Fruit fly (Drosophila melanogaster) whole organism, embryonic: ENCODE data around the gene CG12012.

Experiments used
- BEAF-32 ChIP-seq: fragments of 200-800 bp; sonication (Bioruptor generic); optimal IDR thresholded peaks from 3 replicates; lab custom pipeline; 2017; ENCODE audit warnings: missing biosample characterization, missing genetic modification characterization, mild to moderate bottlenecking, moderate library complexity, missing genetic modification reagents
- Bdp1 ChIP-seq: fragments of 200-800 bp; sonication (Bioruptor generic); optimal IDR thresholded peaks from 3 replicates; lab custom pipeline; 2016; ENCODE audit warnings: missing biosample characterization, missing genetic modification characterization
- BtbVII ChIP-seq: fragments of 200-800 bp; sonication (Bioruptor generic); optimal IDR thresholded peaks from 3 replicates; lab custom pipeline; 2017; ENCODE audit warnings: missing biosample characterization, mild to moderate bottlenecking, missing genetic modification characterization
- CG10267 ChIP-seq: fragments of 200-800 bp; sonication (Bioruptor generic); optimal IDR thresholded peaks from 2 replicates; lab custom pipeline; 2018; ENCODE audit warnings: missing biosample characterization, mild to moderate bottlenecking, missing genetic modification characterization, moderate library complexity
- CG10462 ChIP-seq: fragments of 200-800 bp; sonication (Bioruptor generic); optimal IDR thresholded peaks from 2 replicates; lab custom pipeline; 2016; ENCODE audit warnings: missing biosample characterization, missing genetic modification characterization
- CG10979 ChIP-seq: fragments of 200-800 bp; sonication (Bioruptor generic); optimal IDR thresholded peaks from 2 replicates; lab custom pipeline; 2018; ENCODE audit warnings: missing biosample characterization, mild to moderate bottlenecking, missing genetic modification characterization, moderate library complexity
- CG11504 ChIP-seq: fragments of 200-800 bp; sonication (Bioruptor generic); optimal IDR thresholded peaks from 3 replicates; lab custom pipeline; 2019; ENCODE audit warnings: missing biosample characterization, mild to moderate bottlenecking, missing genetic modification characterization, moderate library complexity
- CG12104 ChIP-seq: fragments of 200-800 bp; sonication (Bioruptor generic); optimal IDR thresholded peaks from 3 replicates; lab custom pipeline; 2016; ENCODE audit warnings: missing biosample characterization, missing genetic modification characterization
- CG12219 ChIP-seq: fragments of 200-800 bp; sonication (Bioruptor generic); optimal IDR thresholded peaks from 3 replicates; lab custom pipeline; 2018; ENCODE audit warnings: missing biosample characterization, mild to moderate bottlenecking, missing genetic modification characterization
- CG12236 ChIP-seq: fragments of 200-800 bp; sonication (Bioruptor generic); optimal IDR thresholded peaks from 2 replicates; lab custom pipeline; 2016; ENCODE audit warnings: missing biosample characterization, missing genetic modification characterization
- CG12659 ChIP-seq: fragments of 200-800 bp; sonication (Bioruptor generic); optimal IDR thresholded peaks from 3 replicates; lab custom pipeline; 2017; ENCODE audit warnings: mild to moderate bottlenecking, missing biosample characterization, missing genetic modification reagents, missing genetic modification characterization
- CG12769 ChIP-seq: fragments of 200-800 bp; sonication (Bioruptor generic); optimal IDR thresholded peaks from 2 replicates; lab custom pipeline; 2019; ENCODE audit warnings: missing biosample characterization, mild to moderate bottlenecking, missing genetic modification characterization, moderate library complexity
- CG13624 ChIP-seq: fragments of 200-800 bp; sonication (Bioruptor generic); optimal IDR thresholded peaks from 2 replicates; lab custom pipeline; 2016; ENCODE audit warnings: missing biosample characterization, missing genetic modification characterization
- CG13894 ChIP-seq: fragments of 200-800 bp; sonication (Bioruptor generic); optimal IDR thresholded peaks from 3 replicates; lab custom pipeline; 2018; ENCODE audit warnings: missing biosample characterization, mild to moderate bottlenecking, missing genetic modification characterization, moderate library complexity
- CG14050 ChIP-seq: fragments of 200-800 bp; sonication (Bioruptor generic); IDR thresholded peaks from 3 replicates; pipeline ENCODE4 v1.3.6; 2022; ENCODE audit warnings: missing biosample characterization, missing genetic modification characterization
- CG17186 ChIP-seq: fragments of 200-800 bp; sonication (Bioruptor generic); optimal IDR thresholded peaks from 3 replicates; lab custom pipeline; 2017; ENCODE audit warnings: missing biosample characterization, missing genetic modification reagents, missing genetic modification characterization
- CG17385 ChIP-seq: fragments of 200-800 bp; sonication (Bioruptor generic); optimal IDR thresholded peaks from 3 replicates; lab custom pipeline; 2018; ENCODE audit warnings: missing biosample characterization, mild to moderate bottlenecking, missing genetic modification characterization
- CG17829 ChIP-seq: fragments of 200-800 bp; optimal IDR thresholded peaks from 2 replicates; lab custom pipeline; 2019; ENCODE audit warnings: missing biosample characterization, mild to moderate bottlenecking, missing genetic modification characterization, moderate library complexity
- CG17912 ChIP-seq: fragments of 200-800 bp; sonication (Bioruptor generic); optimal IDR thresholded peaks from 2 replicates; lab custom pipeline; 2018; ENCODE audit warnings: missing biosample characterization, mild to moderate bottlenecking, missing genetic modification characterization
- CG18764 ChIP-seq: fragments of 200-800 bp; sonication (Bioruptor generic); optimal IDR thresholded peaks from 3 replicates; lab custom pipeline; 2016; ENCODE audit warnings: missing biosample characterization, missing genetic modification characterization
- CG32767 ChIP-seq: fragments of 200-800 bp; sonication (Bioruptor generic); IDR thresholded peaks from 2 replicates; pipeline ENCODE4 v1.3.6; 2022; ENCODE audit warnings: missing biosample characterization, missing genetic modification characterization
- CG3726 ChIP-seq: fragments of 200-800 bp; sonication (Bioruptor generic); IDR thresholded peaks from 3 replicates; pipeline ENCODE4, ENCODE4 v1.3.6; 2022; ENCODE audit warnings: missing biosample characterization, missing genetic modification characterization
- CG3838 ChIP-seq: fragments of 200-800 bp; sonication (Bioruptor generic); optimal IDR thresholded peaks from 3 replicates; lab custom pipeline; 2016; ENCODE audit warnings: missing biosample characterization, missing genetic modification characterization
- CG6175 ChIP-seq: fragments of 200-800 bp; sonication (Bioruptor generic); IDR thresholded peaks from 3 replicates; pipeline ENCODE4 v1.3.6; 2022; ENCODE audit warnings: missing biosample characterization, missing genetic modification characterization
- CG7839 ChIP-seq: fragments of 200-800 bp; sonication (Bioruptor generic); optimal IDR thresholded peaks from 3 replicates; lab custom pipeline; 2018; ENCODE audit warnings: missing biosample characterization, mild to moderate bottlenecking, missing genetic modification characterization, moderate library complexity
- CG8281 ChIP-seq: fragments of 200-800 bp; sonication (Bioruptor generic); optimal IDR thresholded peaks from 2 replicates; lab custom pipeline; 2018; ENCODE audit warnings: missing biosample characterization, mild to moderate bottlenecking, missing genetic modification characterization, moderate library complexity
- CG8388 ChIP-seq: fragments of 200-800 bp; sonication (Bioruptor generic); optimal IDR thresholded peaks from 2 replicates; lab custom pipeline; 2019; ENCODE audit warnings: missing biosample characterization, mild to moderate bottlenecking, missing genetic modification characterization, moderate library complexity
- CoRest ChIP-seq: fragments of 200-800 bp; sonication (Bioruptor generic); optimal IDR thresholded peaks from 3 replicates; lab custom pipeline; 2018; ENCODE audit warnings: missing biosample characterization, mild to moderate bottlenecking, missing genetic modification characterization, moderate library complexity
- E2f1 ChIP-seq: fragments of 200-800 bp; sonication (Bioruptor generic); IDR thresholded peaks from 2 replicates; pipeline ENCODE4 v1.3.6; 2022; ENCODE audit warnings: missing biosample characterization, missing genetic modification characterization
- Ets65A ChIP-seq: fragments of 200-800 bp; sonication (Bioruptor generic); peaks from one replicate; lab custom pipeline; 2016; ENCODE audit warnings: missing biosample characterization, missing genetic modification characterization
- Hand ChIP-seq: fragments of 200-800 bp; sonication (Bioruptor generic); optimal IDR thresholded peaks from 2 replicates; lab custom pipeline; 2017; ENCODE audit warnings: mild to moderate bottlenecking, missing biosample characterization, missing genetic modification reagents, missing genetic modification characterization
- Hey ChIP-seq: fragments of 200-800 bp; sonication (Bioruptor generic); optimal IDR thresholded peaks from 3 replicates; lab custom pipeline; 2018; ENCODE audit warnings: missing biosample characterization, mild to moderate bottlenecking, missing genetic modification characterization
- Mes4 ChIP-seq: fragments of 200-800 bp; sonication (Bioruptor generic); optimal IDR thresholded peaks from 2 replicates; lab custom pipeline; 2016; ENCODE audit warnings: missing biosample characterization, missing genetic modification characterization
- Myb ChIP-seq: fragments of 200-800 bp; sonication (Bioruptor generic); optimal IDR thresholded peaks from 2 replicates; lab custom pipeline; 2016; ENCODE audit warnings: missing biosample characterization, missing genetic modification characterization
- Nf-YA ChIP-seq: fragments of 200-800 bp; sonication (Bioruptor generic); IDR thresholded peaks from 2 replicates; pipeline ENCODE4 v1.3.6; 2022; ENCODE audit warnings: missing biosample characterization, missing genetic modification characterization
- Rfx ChIP-seq: fragments of 200-800 bp; sonication (Bioruptor generic); IDR thresholded peaks from 2 replicates; pipeline ENCODE4 v1.3.6; 2022; ENCODE audit warnings: missing biosample characterization, missing genetic modification characterization
- Side ChIP-seq: fragments of 200-800 bp; sonication (Bioruptor generic); optimal IDR thresholded peaks from 2 replicates; lab custom pipeline; 2016; ENCODE audit warnings: missing biosample characterization, missing genetic modification characterization
- Xbp1 ChIP-seq: fragments of 200-800 bp; sonication (Bioruptor generic); optimal IDR thresholded peaks from 3 replicates; lab custom pipeline; 2016; ENCODE audit warnings: missing biosample characterization, mild to moderate bottlenecking, missing genetic modification characterization
- abd-A ChIP-seq: fragments of 200-800 bp; sonication (Bioruptor generic); optimal IDR thresholded peaks from 3 replicates; lab custom pipeline; 2019; ENCODE audit warnings: missing biosample characterization, mild to moderate bottlenecking, missing genetic modification characterization, moderate library complexity
- ato ChIP-seq: fragments of 200-800 bp; sonication (Bioruptor generic); IDR thresholded peaks from 2 replicates; pipeline ENCODE4 v1.3.6; 2022; ENCODE audit warnings: missing biosample characterization, missing genetic modification characterization; ENCODE audit not compliant: partially characterized antibody
- cad ChIP-seq: fragments of >200 bp; optimal IDR thresholded peaks from 2 replicates; lab custom pipeline; 2017; ENCODE audit warnings: missing biosample characterization, missing genetic modification characterization
- da ChIP-seq: fragments of 200-800 bp; sonication (Bioruptor generic); optimal IDR thresholded peaks from 2 replicates; lab custom pipeline; 2016; ENCODE audit warnings: missing biosample characterization, missing genetic modification characterization
- kay ChIP-seq: fragments of 200-800 bp; sonication (Bioruptor generic); optimal IDR thresholded peaks from 2 replicates; lab custom pipeline; 2016; ENCODE audit warnings: missing biosample characterization, missing genetic modification characterization
- kni ChIP-seq: fragments of 200-800 bp; sonication (Bioruptor generic); optimal IDR thresholded peaks from 3 replicates; lab custom pipeline; 2017; ENCODE audit warnings: mild to moderate bottlenecking, missing biosample characterization, missing genetic modification reagents, missing genetic modification characterization
- lov ChIP-seq, 2 experiments: fragments of 200-800 bp in 1 of 2; fragments of >200 bp in 1 of 2; sonication (Bioruptor generic) in 1 of 2; IDR thresholded peaks in 1 of 2; optimal IDR thresholded peaks in 1 of 2; 2 replicates in 1 of 2; 3 replicates in 1 of 2; pipeline versions ENCODE4 v1.3.6 to Lab custom; 2017 to 2022; ENCODE audit warnings: missing biosample characterization in 1 of 2, missing genetic modification characterization in 1 of 2
- sisA ChIP-seq: fragments of 200-800 bp; sonication (Bioruptor generic); IDR thresholded peaks from 2 replicates; pipeline ENCODE4 v1.3.6; 2022; ENCODE audit warnings: missing biosample characterization, missing genetic modification characterization
- stwl ChIP-seq: fragments of 200-800 bp; sonication (Bioruptor generic); optimal IDR thresholded peaks from 3 replicates; lab custom pipeline; 2018; ENCODE audit warnings: missing biosample characterization, mild to moderate bottlenecking, missing genetic modification characterization, moderate library complexity
- sug ChIP-seq: fragments of 200-800 bp; optimal IDR thresholded peaks from 2 replicates; lab custom pipeline; 2019; ENCODE audit warnings: missing biosample characterization, mild to moderate bottlenecking, missing genetic modification characterization, moderate library complexity
- tx ChIP-seq: fragments of 200-800 bp; sonication (Bioruptor generic); optimal IDR thresholded peaks from 2 replicates; lab custom pipeline; 2016; ENCODE audit warnings: missing biosample characterization, missing genetic modification characterization

CG12012 gene

DNA sequence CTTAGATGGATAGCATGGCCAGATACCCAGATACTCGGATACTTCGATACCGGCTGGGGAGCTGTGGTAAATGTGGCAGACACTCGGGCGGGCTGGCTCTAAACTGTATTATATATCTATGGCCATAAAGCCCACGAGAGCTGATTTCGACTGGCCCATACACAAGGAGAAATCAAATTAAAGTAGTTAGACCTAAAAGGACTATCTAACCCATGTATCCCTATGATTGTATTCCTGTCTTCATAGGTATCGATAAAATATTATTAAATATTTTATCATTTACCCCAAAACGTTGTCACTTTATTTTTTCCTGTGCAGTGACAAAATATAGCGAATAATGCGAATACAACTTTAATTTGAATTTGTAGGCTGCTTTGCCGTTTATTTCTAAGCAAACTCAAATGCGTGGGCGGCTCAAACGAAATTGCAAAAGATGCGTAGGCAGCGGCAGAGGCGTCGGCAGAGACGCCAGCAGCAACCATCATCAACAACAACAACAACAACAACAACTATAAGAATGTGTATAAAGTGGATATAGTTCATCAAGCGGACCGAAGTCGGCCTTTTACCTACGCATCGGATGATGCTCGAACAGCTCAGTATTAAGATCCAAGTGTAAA, 5.4 kb downstream of the CG12012 start (continued):
- TF ChIP-seq CG13894 (tag; lab: Kevin White, UChicago) (no peak), CG12659 (GFP tag; lab: Kevin White, UChicago) (no peak), stwl (tag; lab: Kevin White, UChicago) (no peak), Side (GFP tag; lab: Kevin White, UChicago) (no peak), CG8388 (GFP tag; lab: Kevin White, UChicago) (peak; percentile 35), Xbp1 (GFP tag; lab: Kevin White, UChicago) (peak; percentile 49), CG10462 (GFP tag; lab: Kevin White, UChicago) (no peak), Nf-YA (GFP tag; lab: Robert Waterston, UW) (no peak), cad (no peak), Hand (GFP tag; lab: Kevin White, UChicago) (no peak), da (GFP tag; lab: Kevin White, UChicago) (no peak), CG17829 (tag; lab: Kevin White, UChicago) (no peak), Myb (no peak), CG7839 (peak; percentile 49), kni (GFP tag; lab: Kevin White, UChicago) (no peak), CG3726 (0 out of 3 replicates have a peak, but pooled peaks have one; percentile 26), CG12769 (tag; lab: Kevin White, UChicago) (peak; percentile 62), CG17912 (GFP tag; lab: Kevin White, UChicago) (no peak), sisA (GFP tag; lab: Robert Waterston, UW) (peak; percentile 69), CG14050 (GFP tag; lab: Robert Waterston, UW) (0 out of 3 replicates have a peak, but pooled peaks have one; percentile 31), CG10267 (tag; lab: Kevin White, UChicago) (no peak), CG12219 (GFP tag; lab: Kevin White, UChicago) (peak; percentile 22), Mes4 (GFP tag; lab: Kevin White, UChicago) (no peak), BtbVII (GFP tag; lab: Kevin White, UChicago) (no peak), ato (GFP tag; lab: Robert Waterston, UW) (no peak), E2f1 (GFP tag; lab: Robert Waterston, UW) (0 out of 2 replicates have a peak, but pooled peaks have one; percentile 21), CG6175 (GFP tag; lab: Robert Waterston, UW) (peak; percentile 6; the same call in 1 of the 3 replicates), Ets65A (GFP tag; lab: Kevin White, UChicago) (no peak), CG10979 (tag; lab: Kevin White, UChicago) (no peak), kay (GFP tag; lab: Kevin White, UChicago) (no peak), abd-A (tag; lab: Kevin White, UChicago) (no peak), Rfx (GFP tag; lab: Robert Waterston, UW) (peak; percentile 80), CG11504 (tag; lab: Kevin White, UChicago) (peak; percentile 54), lov (optimal IDR thresholded peaks at IDR 0.05; lab: Kevin White, UChicago) (no peak), lov (GFP tag; IDR thresholded peaks at IDR 0.05; lab: Robert Waterston, UW) (0 out of 3 replicates have a peak, but pooled peaks have one; percentile 8), CG13624 (GFP tag; lab: Kevin White, UChicago) (no peak), CoRest (tag; lab: Kevin White, UChicago) (peak; percentile 27), BEAF-32 (GFP tag; lab: Kevin White, UChicago) (no peak), CG17186 (GFP tag; lab: Kevin White, UChicago) (no peak), Hey (tag; lab: Kevin White, UChicago) (no peak), CG18764 (GFP tag; lab: Kevin White, UChicago) (no peak), CG12236 (GFP tag; lab: Kevin White, UChicago) (no peak), CG8281 (tag; lab: Kevin White, UChicago) (no peak), Bdp1 (GFP tag; lab: Kevin White, UChicago) (no peak), CG17385 (peak; percentile 26), CG12104 (GFP tag; lab: Kevin White, UChicago) (no peak), CG32767 (peak; percentile 31; the same call in 1 of the 2 replicates), tx (GFP tag; lab: Kevin White, UChicago) (no peak), CG3838 (GFP tag; lab: Kevin White, UChicago) (no peak), sug (tag; lab: Kevin White, UChicago) (no peak)
